Worm (Caenorhabditis elegans): ENCODE data around the gene cdk-5.

Gene cdk-5

DNA sequence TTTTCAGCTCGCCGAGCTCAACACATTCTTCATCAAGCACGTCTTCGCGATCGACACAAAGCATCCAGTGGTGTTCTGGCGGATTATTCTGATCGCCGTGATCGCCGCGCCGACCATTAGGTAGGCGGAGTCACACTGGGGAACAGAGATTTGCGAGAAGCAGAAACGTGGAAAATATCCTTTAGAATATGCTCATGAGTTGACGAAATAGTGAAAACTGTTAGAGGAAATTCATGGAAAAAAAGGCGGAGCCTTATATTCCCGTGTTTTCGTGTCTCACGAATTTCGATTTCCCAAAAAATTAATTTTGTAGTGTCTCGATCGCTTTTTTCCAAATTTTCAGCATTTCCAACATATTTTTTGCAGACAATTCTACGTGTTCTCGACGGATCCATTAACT is 8.3 kb upstream of the cdk-5 start (continued):
- no peak for TF ChIP-seq fkh-3 (tag; optimal IDR thresholded peaks at IDR 0.05)
- TF ChIP-seq sdz-38 (tag; optimal IDR thresholded peaks at IDR 0.05), result no peak

DNA sequence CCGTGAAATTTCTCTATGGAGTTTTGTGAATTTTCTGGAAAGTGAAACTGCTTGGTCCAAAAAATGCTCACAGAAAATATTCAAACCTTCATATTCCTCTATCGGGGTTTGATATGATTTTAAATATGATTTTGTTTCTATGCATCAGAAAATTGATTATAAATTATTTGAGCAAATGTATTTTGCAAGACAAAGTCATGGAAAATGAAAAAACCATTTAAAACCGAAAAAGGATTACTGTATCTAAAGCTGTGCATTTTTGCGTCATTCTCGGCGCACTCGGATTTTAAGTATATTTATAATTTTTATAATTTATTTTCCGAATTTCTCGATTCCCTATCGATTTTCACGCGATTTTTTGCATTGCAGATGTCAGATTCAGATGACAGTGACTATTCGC is 5.4 kb upstream of the cdk-5 start, which contains the start of gene pssy-2:
Gene pssy-2, plus strand, starts transcription at position 301 of the 400 bp plus-strand sequence.
- no peak for TF ChIP-seq unc-130 (GFP tag; optimal IDR thresholded peaks at IDR 0.05)
- peak; percentile 14 for TF ChIP-seq lsl-1 (GFP tag; optimal IDR thresholded peaks at IDR 0.05)

DNA sequence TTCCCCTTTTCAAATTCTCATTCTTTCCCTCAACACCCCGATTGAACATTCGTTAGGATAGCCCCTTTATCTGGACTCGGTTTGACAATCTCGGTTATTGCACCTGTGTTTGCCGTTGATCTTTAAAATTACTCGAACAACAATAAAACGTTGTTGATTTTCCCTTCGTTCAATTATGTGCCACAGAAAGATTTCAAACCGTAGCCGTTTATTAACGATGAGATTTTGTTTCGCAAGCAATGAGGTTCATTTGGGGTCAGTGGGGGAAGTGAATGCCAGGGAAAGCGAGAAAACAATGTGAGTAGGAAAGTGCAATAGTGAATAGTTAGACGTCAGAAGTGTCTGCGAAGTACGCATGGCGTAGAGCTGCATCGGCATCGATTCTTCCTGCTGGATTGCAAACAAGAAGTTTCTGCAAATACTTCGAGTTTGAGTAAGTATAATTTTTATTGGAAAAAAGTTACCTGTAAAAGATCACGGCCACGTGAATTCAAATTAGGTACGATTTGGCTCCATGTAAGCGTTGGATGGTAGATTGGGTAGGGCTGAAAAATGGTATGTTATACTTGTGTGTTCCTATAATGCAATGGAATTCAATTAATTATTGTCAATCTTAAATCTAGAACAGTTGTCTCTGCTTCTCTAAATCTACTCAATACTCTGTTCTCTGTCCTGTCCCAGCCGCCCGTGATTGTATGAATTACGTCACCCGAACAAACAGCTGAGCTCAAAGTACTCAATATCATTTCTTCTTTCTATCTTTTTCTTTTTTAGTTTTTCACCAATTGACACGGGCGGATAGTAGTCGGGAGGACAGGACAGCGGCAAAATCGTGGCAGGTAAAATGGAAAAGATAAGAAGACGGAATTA is 1.4 kb downstream of the cdk-5 start, which contains the start of gene kel-3:
Gene kel-3, plus strand, starts transcription at position 328 of the 870 bp plus-strand sequence.
- TF ChIP-seq ama-1 (optimal IDR thresholded peaks at IDR 0.05) (peak; percentile 97), ama-1 (GFP tag; optimal IDR thresholded peaks at IDR 0.05) (peak; percentile 50 to 96), aptf-3 (GFP tag; IDR thresholded peaks at IDR 0.05) (peak; percentile 75), F49E8.2 (tag; optimal IDR thresholded peaks at IDR 0.05; ENCODE audit: insufficient read depth) (peak; percentile 99), chd-7 (tag; optimal IDR thresholded peaks at IDR 0.05) (peak; percentile 96), repo-1 (tag; optimal IDR thresholded peaks at IDR 0.05) (peak; percentile 98), mes-4 (tag; optimal IDR thresholded peaks at IDR 0.05) (peak; percentile 54), madf-6 (GFP tag; IDR thresholded peaks at IDR 0.05) (peak; percentile 85), efl-1 (GFP tag; optimal IDR thresholded peaks at IDR 0.05) (peak; percentile 40), sdz-38 (tag; optimal IDR thresholded peaks at IDR 0.05) (no peak), sea-2 (GFP tag; IDR thresholded peaks at IDR 0.05) (peak; percentile 66; the same call in 1 of the 2 replicates), hsf-1 (GFP tag; IDR thresholded peaks at IDR 0.05) (peak; percentile 89), nhr-27 (tag; optimal IDR thresholded peaks at IDR 0.05) (peak; percentile 76), lag-1 (GFP tag; IDR thresholded peaks at IDR 0.05) (no peak), snpc-1.1 (tag; optimal IDR thresholded peaks at IDR 0.05; ENCODE audit: insufficient read depth) (peak; percentile 57), Y56A3A.18 (GFP tag; IDR thresholded peaks at IDR 0.05) (peak; percentile 94), B0336.3 (GFP tag; IDR thresholded peaks at IDR 0.05) (peak; percentile 95), gei-17 (GFP tag; optimal IDR thresholded peaks at IDR 0.05) (peak; percentile 10), K12H6.12 (tag; optimal IDR thresholded peaks at IDR 0.05) (peak; percentile 25), T26A5.8 (tag; optimal IDR thresholded peaks at IDR 0.05) (peak; percentile 98), ets-4 (GFP tag; optimal IDR thresholded peaks at IDR 0.05) (peak; percentile 96), F52B5.7 (tag; optimal IDR thresholded peaks at IDR 0.05) (peak; percentile 95), unc-130 (GFP tag; optimal IDR thresholded peaks at IDR 0.05) (peak; percentile 97), egl-18 (GFP tag; IDR thresholded peaks at IDR 0.05) (0 out of 2 replicates have a peak, but pooled peaks have one; percentile 73), lsy-27 (tag; optimal IDR thresholded peaks at IDR 0.05; ENCODE audit: borderline replicate concordance, insufficient read depth) (no peak), attf-5 (GFP tag; optimal IDR thresholded peaks at IDR 0.05) (peak; percentile 70), mel-28 (tag; optimal IDR thresholded peaks at IDR 0.05; ENCODE audit: borderline replicate concordance) (peak; percentile 21), lin-26 (GFP tag; IDR thresholded peaks at IDR 0.05) (peak; percentile 92), hmg-20 (GFP tag; IDR thresholded peaks at IDR 0.05) (peak; percentile 34; the same call in 1 of the 2 replicates), madf-3 (GFP tag; IDR thresholded peaks at IDR 0.05) (peak; percentile 87), ceh-79 (tag; optimal IDR thresholded peaks at IDR 0.05) (peak; percentile 96), F22D6.2 (tag; optimal IDR thresholded peaks at IDR 0.05) (peak; percentile 27), akir-1 (GFP tag; optimal IDR thresholded peaks at IDR 0.05) (no peak), lir-1 (GFP tag; conservative IDR thresholded peaks at IDR 0.05) (no peak), nfyb-1 (GFP tag; IDR thresholded peaks at IDR 0.05) (peak; percentile 94), hlh-12 (tag; optimal IDR thresholded peaks at IDR 0.05) (no peak), aptf-2 (GFP tag; conservative IDR thresholded peaks at IDR 0.05) (no peak), cebp-2 (GFP tag; IDR thresholded peaks at IDR 0.05) (no peak; the same call in 1 of the 2 replicates), B0019.2 (GFP tag; conservative IDR thresholded peaks at IDR 0.05) (0 out of 2 replicates have a peak, but pooled peaks have one; percentile 42), Y79H2A.3 (GFP tag; conservative IDR thresholded peaks at IDR 0.05) (peak; percentile 95), sptf-2 (GFP tag; optimal IDR thresholded peaks at IDR 0.05) (no peak), fkh-3 (tag; optimal IDR thresholded peaks at IDR 0.05) (peak; percentile 98)

All from whole organism, young adult.